Worm (Caenorhabditis elegans): ENCODE measurements around the gene elof-1.

Gene elof-1

ce11 chrII:14349356-14349923 lies at the start of gene elof-1, which contains the start of the genes Y54G11A.17 and lin-7 (continued):
- TF ChIP-seq nhr-41 (GFP tag; IDR thresholded peaks at IDR 0.05) (no peak), F49E8.2 (tag; optimal IDR thresholded peaks at IDR 0.05; ENCODE audit: borderline replicate concordance) (no peak), D1046.2 (GFP tag; IDR thresholded peaks at IDR 0.05) (no peak), mxl-3 (GFP tag; optimal IDR thresholded peaks at IDR 0.05) (peak; percentile 58), jun-1 (tag; optimal IDR thresholded peaks at IDR 0.05) (no peak), zfp-2 (tag; optimal IDR thresholded peaks at IDR 0.05) (peak; percentile 68), dmd-9 (GFP tag; IDR thresholded peaks at IDR 0.05) (no peak), egl-43 (GFP tag; IDR thresholded peaks at IDR 0.05) (no peak), nhr-10 (tag; optimal IDR thresholded peaks at IDR 0.05) (no peak), ceh-28 (tag; optimal IDR thresholded peaks at IDR 0.05) (no peak), R02D3.7 (tag; optimal IDR thresholded peaks at IDR 0.05) (no peak), ceh-32 (tag; optimal IDR thresholded peaks at IDR 0.05; ENCODE audit: poor library complexity) (no peak), unc-39 (tag; optimal IDR thresholded peaks at IDR 0.05) (no peak), hlh-30 (tag; optimal IDR thresholded peaks at IDR 0.05; ENCODE audit: insufficient read depth) (peak; percentile 92), spr-3 (GFP tag; optimal IDR thresholded peaks at IDR 0.05) (no peak), lin-39 (tag; optimal IDR thresholded peaks at IDR 0.05) (no peak), ceh-82 (tag; optimal IDR thresholded peaks at IDR 0.05) (no peak), lin-15B (tag; optimal IDR thresholded peaks at IDR 0.05) (no peak), hmg-1.1 (GFP tag; IDR thresholded peaks at IDR 0.05) (peak; percentile 78), fkh-10 (GFP tag; optimal IDR thresholded peaks at IDR 0.05) (peak; percentile 78), cey-2 (tag; optimal IDR thresholded peaks at IDR 0.05; ENCODE audit: borderline replicate concordance, insufficient read depth) (no peak), lin-1 (GFP tag; IDR thresholded peaks at IDR 0.05) (0 out of 2 replicates have a peak, but pooled peaks have one; percentile 9), hif-1 (tag; optimal IDR thresholded peaks at IDR 0.05) (peak in 1 of 2 experiments; percentile 85), php-3 (GFP tag; IDR thresholded peaks at IDR 0.05) (0 out of 2 replicates have a peak, but pooled peaks have one; percentile 14), nhr-102 (tag; optimal IDR thresholded peaks at IDR 0.05) (peak; percentile 9), duxl-1 (tag; optimal IDR thresholded peaks at IDR 0.05; ENCODE audit: poor library complexity) (peak; percentile 32), nhr-76 (tag; optimal IDR thresholded peaks at IDR 0.05) (no peak), zip-2 (tag; optimal IDR thresholded peaks at IDR 0.05) (no peak), snpc-4 (tag; optimal IDR thresholded peaks at IDR 0.05) (no peak), dve-1 (tag; optimal IDR thresholded peaks at IDR 0.05; ENCODE audit: insufficient read depth) (peak; percentile 87), hlh-11 (tag; optimal IDR thresholded peaks at IDR 0.05) (peak; percentile 71), ces-1 (GFP tag; optimal IDR thresholded peaks at IDR 0.05) (no peak), zip-11 (GFP tag; IDR thresholded peaks at IDR 0.05) (no peak), attf-4 (tag; optimal IDR thresholded peaks at IDR 0.05) (no peak), daf-12 (tag; optimal IDR thresholded peaks at IDR 0.05) (no peak), lin-13 (GFP tag; optimal IDR thresholded peaks at IDR 0.05) (peak; percentile 74), nhr-237 (tag; optimal IDR thresholded peaks at IDR 0.05) (no peak), spr-1 (tag; optimal IDR thresholded peaks at IDR 0.05) (peak; percentile 17), fos-1 (tag; optimal IDR thresholded peaks at IDR 0.05) (no peak), ceh-62 (tag; optimal IDR thresholded peaks at IDR 0.05) (no peak), ZK337.2 (GFP tag; IDR thresholded peaks at IDR 0.05) (no peak), dmd-6 (GFP tag; IDR thresholded peaks at IDR 0.05) (peak; percentile 56; the same call in 1 of the 2 replicates), unc-62 (GFP tag; optimal IDR thresholded peaks at IDR 0.05 in 1 of 2) (no peak), unc-62 (tag; optimal IDR thresholded peaks at IDR 0.05) (no peak), saeg-2 (GFP tag; IDR thresholded peaks at IDR 0.05) (no peak), Y75B8A.6 (GFP tag; IDR thresholded peaks at IDR 0.05) (no peak), ztf-11 (tag; optimal IDR thresholded peaks at IDR 0.05) (no peak), ZK546.5 (tag; optimal IDR thresholded peaks at IDR 0.05) (peak; percentile 46 to 95)

Measured in whole organism, L4 larva.